Worm (Caenorhabditis elegans) whole organism, late embryonic: Measurements from ENCODE around the gene ZK686.6.

Source experiments
- C08G9.2 ChIP-seq: sonication (generic microtip); optimal IDR thresholded peaks from 2 replicates; lab custom pipeline; 2016; ENCODE audit warnings: mild to moderate bottlenecking, missing genetic modification characterization, moderate library complexity, missing compliant biosample characterization
- K09A11.1 ChIP-seq: sonication (generic microtip); optimal IDR thresholded peaks from 2 replicates; lab custom pipeline; 2017; ENCODE audit warnings: antibody characterized with exemption, mild to moderate bottlenecking, missing genetic modification characterization, missing compliant biosample characterization; ENCODE audit not compliant: insufficient read depth
- ama-1 ChIP-seq: fragments of 150-350 bp; optimal IDR thresholded peaks from 2 replicates; lab custom pipeline; 2014
- ceh-30 ChIP-seq: fragments of 150-350 bp; optimal IDR thresholded peaks from 2 replicates; lab custom pipeline; 2014; ENCODE audit warnings: missing biosample characterization, missing genetic modification characterization
- dmd-4 ChIP-seq: sonication (generic microtip); optimal IDR thresholded peaks from 2 replicates; lab custom pipeline; 2016; ENCODE audit warnings: borderline replicate concordance, missing genetic modification characterization, missing compliant biosample characterization
- elt-2 ChIP-seq: sonication (generic microtip); optimal IDR thresholded peaks from 2 replicates; lab custom pipeline; 2016; ENCODE audit warnings: missing genetic modification reagents, missing genetic modification characterization, missing compliant biosample characterization
- hlh-8 ChIP-seq: sonication (generic microtip); optimal IDR thresholded peaks from 2 replicates; lab custom pipeline; 2016; ENCODE audit warnings: missing genotype, missing genetic modification characterization, missing compliant biosample characterization
- nhr-11 ChIP-seq: fragments of 150-350 bp; optimal IDR thresholded peaks from 2 replicates; lab custom pipeline; 2014; ENCODE audit warnings: missing biosample characterization, missing genetic modification characterization
- pag-3 ChIP-seq: sonication (generic microtip); optimal IDR thresholded peaks from 2 replicates; lab custom pipeline; 2016; ENCODE audit warnings: missing compliant biosample characterization, missing genetic modification characterization, borderline replicate concordance
- rnt-1 ChIP-seq: sonication (generic microtip); optimal IDR thresholded peaks from 2 replicates; lab custom pipeline; 2016; ENCODE audit warnings: missing genetic modification characterization, missing compliant biosample characterization
- sdc-2 ChIP-seq: sonication (generic microtip); optimal IDR thresholded peaks from 2 replicates; lab custom pipeline; 2016; ENCODE audit warnings: missing genotype, missing genetic modification characterization, missing compliant biosample characterization

ce11 chrIII:7733563-7733962 is 39.2 kb downstream of the ZK686.6 start:
- no peak for TF ChIP-seq ceh-30 (tag; lab: Kevin White, UChicago)
- TF ChIP-seq nhr-11, result no peak
- TF ChIP-seq elt-2, result no peak
- no peak for TF ChIP-seq rnt-1
- no peak for TF ChIP-seq dmd-4 (tag; lab: Kevin White, UChicago)
- TF ChIP-seq pag-3 (tag; lab: Kevin White, UChicago), result no peak
- no peak for TF ChIP-seq K09A11.1 (tag; lab: Kevin White, UChicago)
- no peak for TF ChIP-seq sdc-2
- TF ChIP-seq ama-1, result no peak
- TF ChIP-seq C08G9.2 (tag; lab: Kevin White, UChicago), result no peak
- TF ChIP-seq hlh-8, result no peak
